Fruit fly (Drosophila melanogaster) whole organism: Measurements from ENCODE around the gene CG14569.

Source experiments
- CG8478 ChIP-seq: fragments of >200 bp; optimal IDR thresholded peaks from 2 replicates; lab custom pipeline; 2018; ENCODE audit warnings: inconsistent platforms
- Dll ChIP-seq: fragments of >200 bp; optimal IDR thresholded peaks from 2 replicates; lab custom pipeline; 2017
- pan ChIP-seq: fragments of >200 bp; optimal IDR thresholded peaks from 2 replicates; lab custom pipeline; 2017
- psq ChIP-seq: fragments of >200 bp; optimal IDR thresholded peaks from 2 replicates; lab custom pipeline; 2017
- usp ChIP-seq: fragments of >200 bp; optimal IDR thresholded peaks from 2 replicates; lab custom pipeline; 2017; ENCODE audit warnings: missing biosample characterization, missing genetic modification characterization, mixed read lengths

DNA sequence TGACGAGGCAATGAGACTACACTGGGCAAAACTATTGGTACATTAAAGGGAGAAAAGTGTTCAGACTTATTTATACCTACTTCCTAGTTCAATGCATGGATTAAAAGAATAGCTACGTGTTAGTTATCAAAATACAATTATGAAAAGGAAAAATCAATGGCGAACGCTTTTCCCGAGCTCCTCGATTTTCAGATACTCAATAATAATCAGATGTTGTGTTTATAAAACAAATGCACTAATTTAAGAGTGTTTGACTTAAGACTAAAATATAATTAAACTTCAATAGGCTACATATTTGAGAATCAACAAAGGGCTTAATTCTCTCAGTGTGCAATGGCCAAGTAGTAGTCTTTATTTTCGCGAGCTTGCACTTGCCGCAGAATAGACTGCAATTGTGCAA is 15.4 kb downstream of the CG14569 start:
- TF ChIP-seq usp, result no peak
- TF ChIP-seq Dll (lab: Kevin White, UChicago), result no peak
- no peak for TF ChIP-seq CG8478
- TF ChIP-seq pan (lab: Kevin White, UChicago), result no peak
- TF ChIP-seq psq, result no peak
